Worm (Caenorhabditis elegans) whole organism, L3 larva: ENCODE measurements around the gene srab-25.

ENCODE experiments used
- R02D3.7 ChIP-seq: fragments of 150-350 bp; optimal IDR thresholded peaks from 2 replicates; lab custom pipeline; 2014; ENCODE audit warnings: missing biosample characterization, missing genetic modification characterization
- ZK546.5 ChIP-seq: sonication (generic microtip); optimal IDR thresholded peaks from 2 replicates; lab custom pipeline; 2017; ENCODE audit warnings: missing biosample characterization, missing genetic modification characterization
- aly-2 ChIP-seq: fragments of 150-350 bp; optimal IDR thresholded peaks from 2 replicates; lab custom pipeline; 2014; ENCODE audit warnings: missing biosample characterization, missing genetic modification characterization
- ceh-16 ChIP-seq: sonication (generic microtip); optimal IDR thresholded peaks from 2 replicates; lab custom pipeline; 2017; ENCODE audit warnings: missing biosample characterization, missing genetic modification characterization
- ceh-82 ChIP-seq: fragments of 150-350 bp; optimal IDR thresholded peaks from 2 replicates; lab custom pipeline; 2014; ENCODE audit warnings: missing biosample characterization, missing genetic modification characterization
- ceh-9 ChIP-seq: sonication (generic microtip); optimal IDR thresholded peaks from 2 replicates; lab custom pipeline; 2018; ENCODE audit warnings: missing biosample characterization, missing genetic modification characterization
- daf-12 ChIP-seq: fragments of 150-350 bp; optimal IDR thresholded peaks from 2 replicates; lab custom pipeline; 2014; ENCODE audit warnings: missing biosample characterization, missing genetic modification reagents, missing genetic modification characterization
- egl-5 ChIP-seq: fragments of 150-350 bp; optimal IDR thresholded peaks from 2 replicates; lab custom pipeline; 2017; ENCODE audit warnings: missing biosample characterization, missing genetic modification reagents, missing genetic modification characterization, inconsistent platforms
- elt-1 ChIP-seq: fragments of 150-350 bp; optimal IDR thresholded peaks from 2 replicates; lab custom pipeline; 2014; ENCODE audit warnings: missing biosample characterization, missing genetic modification characterization
- elt-2 ChIP-seq: sonication (generic microtip); optimal IDR thresholded peaks from 2 replicates; lab custom pipeline; 2016; ENCODE audit warnings: missing genetic modification reagents, mild to moderate bottlenecking, missing genetic modification characterization, missing compliant biosample characterization
- elt-3 ChIP-seq, 3 experiments: fragments of 150-350 bp in 1 of 3; sonication (generic microtip) in 2 of 3; optimal IDR thresholded peaks; 2 replicates in 2 of 3; 4 replicates in 1 of 3; lab custom pipeline; 2014 to 2017; ENCODE audit warnings: missing biosample characterization in 3 of 3, missing genetic modification characterization in 3 of 3
- eor-1 ChIP-seq, 2 experiments: fragments of 150-350 bp; optimal IDR thresholded peaks; 2 replicates each; lab custom pipeline; 2014 to 2018; ENCODE audit warnings: missing biosample characterization in 2 of 2, missing genetic modification characterization in 2 of 2
- fkh-10 ChIP-seq: sonication (generic microtip); optimal IDR thresholded peaks from 2 replicates; lab custom pipeline; 2017; ENCODE audit warnings: missing biosample characterization, missing genetic modification reagents, missing genetic modification characterization
- fkh-2 ChIP-seq: fragments of 150-350 bp; optimal IDR thresholded peaks from 2 replicates; lab custom pipeline; 2014; ENCODE audit warnings: missing biosample characterization, missing genetic modification reagents, missing genetic modification characterization
- fos-1 ChIP-seq: fragments of 150-350 bp; optimal IDR thresholded peaks from 2 replicates; lab custom pipeline; 2014; ENCODE audit warnings: missing biosample characterization, missing genetic modification characterization
- jun-1 ChIP-seq: fragments of 150-350 bp; optimal IDR thresholded peaks from 2 replicates; lab custom pipeline; 2014; ENCODE audit warnings: missing biosample characterization, missing genetic modification reagents, missing genetic modification characterization
- lin-15B ChIP-seq: fragments of 150-350 bp; optimal IDR thresholded peaks from 2 replicates; lab custom pipeline; 2014; ENCODE audit warnings: missing biosample characterization, missing genetic modification characterization
- lin-39 ChIP-seq: fragments of 150-350 bp; optimal IDR thresholded peaks from 2 replicates; lab custom pipeline; 2018; ENCODE audit warnings: missing biosample characterization, missing genetic modification reagents, missing genetic modification characterization
- lsy-12 ChIP-seq: sonication (generic microtip); optimal IDR thresholded peaks from 2 replicates; lab custom pipeline; 2016; ENCODE audit warnings: mild to moderate bottlenecking, missing genetic modification characterization, missing compliant biosample characterization
- mdl-1 ChIP-seq: fragments of 150-350 bp; optimal IDR thresholded peaks from 2 replicates; lab custom pipeline; 2014; ENCODE audit warnings: missing biosample characterization, missing genetic modification characterization
- mml-1 ChIP-seq: fragments of 150-350 bp; sonication (generic microtip); optimal IDR thresholded peaks from 3 replicates; lab custom pipeline; 2014; ENCODE audit warnings: missing biosample characterization, missing genetic modification characterization
- nfya-1 ChIP-seq: sonication (generic microtip); optimal IDR thresholded peaks from 2 replicates; lab custom pipeline; 2017; ENCODE audit warnings: missing genetic modification characterization, mild to moderate bottlenecking, missing compliant biosample characterization, antibody characterized with exemption, moderate library complexity; ENCODE audit not compliant: insufficient read depth
- nhr-11 ChIP-seq: fragments of 150-350 bp; optimal IDR thresholded peaks from 2 replicates; lab custom pipeline; 2014; ENCODE audit warnings: missing biosample characterization, missing genetic modification characterization
- nhr-23 ChIP-seq: fragments of 150-350 bp; optimal IDR thresholded peaks from 2 replicates; lab custom pipeline; 2014; ENCODE audit warnings: missing biosample characterization, missing genetic modification reagents, missing genetic modification characterization
- nhr-237 ChIP-seq: fragments of 150-350 bp; optimal IDR thresholded peaks from 2 replicates; lab custom pipeline; 2014; ENCODE audit warnings: missing biosample characterization, missing genetic modification characterization
- nhr-25 ChIP-seq: sonication (generic microtip); optimal IDR thresholded peaks from 2 replicates; lab custom pipeline; 2017; ENCODE audit warnings: missing biosample characterization, missing genetic modification characterization
- nhr-43 ChIP-seq: sonication (generic microtip); optimal IDR thresholded peaks from 2 replicates; lab custom pipeline; 2016; ENCODE audit warnings: mild to moderate bottlenecking, missing genetic modification characterization, missing compliant biosample characterization; ENCODE audit not compliant: poor library complexity, severe bottlenecking
- nhr-67 ChIP-seq: fragments of 150-350 bp; optimal IDR thresholded peaks from 2 replicates; lab custom pipeline; 2014; ENCODE audit warnings: missing biosample characterization, missing genetic modification characterization
- nhr-76 ChIP-seq: fragments of 150-350 bp; sonication (generic microtip); optimal IDR thresholded peaks from 5 replicates; lab custom pipeline; 2014; ENCODE audit warnings: missing biosample characterization, missing genetic modification characterization
- pha-4 ChIP-seq: fragments of 150-350 bp; optimal IDR thresholded peaks from 2 replicates; lab custom pipeline; 2014; ENCODE audit warnings: missing biosample characterization, missing genetic modification reagents, missing genetic modification characterization
- sea-2 ChIP-seq: fragments of 150-350 bp; sonication (generic microtip); optimal IDR thresholded peaks from 4 replicates; lab custom pipeline; 2014; ENCODE audit warnings: missing biosample characterization, missing genetic modification reagents, missing genetic modification characterization
- skn-1 ChIP-seq: fragments of 150-350 bp; optimal IDR thresholded peaks from 2 replicates; lab custom pipeline; 2014; ENCODE audit warnings: missing biosample characterization, missing genetic modification characterization
- snpc-4 ChIP-seq: fragments of 150-350 bp; optimal IDR thresholded peaks from 2 replicates; lab custom pipeline; 2014; ENCODE audit warnings: missing biosample characterization, missing genetic modification characterization
- tbx-2 ChIP-seq: sonication (generic microtip); optimal IDR thresholded peaks from 2 replicates; lab custom pipeline; 2016; ENCODE audit warnings: mild to moderate bottlenecking, missing genetic modification characterization, missing compliant biosample characterization
- zag-1 ChIP-seq: fragments of 150-350 bp; optimal IDR thresholded peaks from 2 replicates; lab custom pipeline; 2014; ENCODE audit warnings: missing biosample characterization, missing genetic modification characterization
- ztf-11 ChIP-seq: fragments of 150-350 bp; optimal IDR thresholded peaks from 2 replicates; lab custom pipeline; 2014; ENCODE audit warnings: missing biosample characterization, missing genetic modification characterization
- ztf-4 ChIP-seq: fragments of 150-350 bp; optimal IDR thresholded peaks from 2 replicates; lab custom pipeline; 2014; ENCODE audit warnings: missing biosample characterization, missing genetic modification characterization

Gene srab-25

DNA sequence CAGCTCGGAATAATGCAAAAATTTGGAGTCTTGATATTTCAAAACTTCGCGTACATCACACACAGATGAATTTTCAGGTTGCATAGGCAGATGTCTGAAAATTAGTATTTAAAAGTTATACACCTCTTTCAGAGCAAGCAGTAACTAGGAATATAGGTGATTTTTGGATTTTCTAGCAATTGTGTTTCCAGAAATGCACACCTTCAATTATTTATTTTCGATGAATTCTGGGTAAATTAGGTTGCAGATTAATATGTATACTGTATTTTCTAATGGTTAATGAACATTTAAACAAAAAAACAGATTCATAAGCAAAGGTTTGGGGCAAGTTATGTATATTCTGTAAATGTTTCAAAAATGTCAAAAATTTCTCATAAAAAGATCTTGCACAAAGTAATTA lies at the start of gene srab-25:
Gene srab-25, minus strand, starts transcription at position 101 of the 400 bp plus-strand sequence.
- no peak for TF ChIP-seq eor-1 (tag; optimal IDR thresholded peaks at IDR 0.05; lab: Kevin White, UChicago)
- TF ChIP-seq mdl-1 (tag; lab: Kevin White, UChicago), result no peak
- no peak for TF ChIP-seq egl-5 (tag; lab: Kevin White, UChicago)
- TF ChIP-seq ZK546.5, result no peak
- TF ChIP-seq ceh-9, result no peak

DNA sequence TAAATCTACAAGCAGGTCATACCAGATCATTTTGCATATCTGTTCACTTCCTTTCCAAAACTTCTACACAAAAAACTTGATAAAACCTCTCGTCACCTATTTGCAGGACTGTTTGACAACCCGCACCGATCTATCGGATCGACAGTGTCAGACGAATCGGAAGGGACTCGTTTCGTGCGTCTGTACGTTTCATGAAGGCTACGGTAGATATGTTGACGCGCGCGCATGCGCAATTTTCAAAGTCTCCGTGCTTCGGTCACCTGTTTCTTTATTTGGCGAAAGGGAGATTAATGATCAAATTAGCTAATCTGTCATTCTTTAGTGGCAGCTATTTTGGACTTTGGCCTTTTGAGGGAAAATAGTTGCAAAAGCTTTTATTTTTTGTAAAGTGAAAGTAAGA lies 48.5 kb upstream of the srab-25 start:
- no peak for TF ChIP-seq mml-1 (tag; lab: Kevin White, UChicago)
- no peak for TF ChIP-seq skn-1 (tag; lab: Kevin White, UChicago)
- TF ChIP-seq pha-4 (tag; lab: Kevin White, UChicago), result no peak
- TF ChIP-seq nhr-67 (tag; lab: Kevin White, UChicago), result no peak
- no peak for TF ChIP-seq ceh-16 (tag; lab: Kevin White, UChicago)
- TF ChIP-seq zag-1 (tag; lab: Kevin White, UChicago), result no peak
- peak; percentile 8 for TF ChIP-seq tbx-2 (tag; lab: Kevin White, UChicago)
- TF ChIP-seq nhr-23 (tag; lab: Kevin White, UChicago), result peak; percentile 28
- peak; percentile 92 for TF ChIP-seq nhr-43 (tag; lab: Kevin White, UChicago)
- no peak for TF ChIP-seq nhr-237 (tag; lab: Kevin White, UChicago)
- TF ChIP-seq elt-1 (tag; lab: Kevin White, UChicago), result peak; percentile 11
- peak; percentile 24 for TF ChIP-seq nfya-1
- peak; percentile 93 for TF ChIP-seq nhr-25
- TF ChIP-seq ztf-11 (tag; lab: Kevin White, UChicago), result no peak
- no peak for TF ChIP-seq snpc-4 (tag; lab: Kevin White, UChicago)
- TF ChIP-seq lsy-12 (tag; lab: Kevin White, UChicago), result no peak
- no peak for TF ChIP-seq aly-2 (tag; lab: Kevin White, UChicago)
- TF ChIP-seq elt-3 (tag; optimal IDR thresholded peaks at IDR 0.05; lab: Kevin White, UChicago), result peak in 1 of 3 experiments; percentile 16
- no peak for TF ChIP-seq eor-1 (tag; optimal IDR thresholded peaks at IDR 0.05; lab: Kevin White, UChicago)
- TF ChIP-seq fkh-2 (tag; lab: Kevin White, UChicago), result no peak
- no peak for TF ChIP-seq R02D3.7 (tag; lab: Kevin White, UChicago)

DNA sequence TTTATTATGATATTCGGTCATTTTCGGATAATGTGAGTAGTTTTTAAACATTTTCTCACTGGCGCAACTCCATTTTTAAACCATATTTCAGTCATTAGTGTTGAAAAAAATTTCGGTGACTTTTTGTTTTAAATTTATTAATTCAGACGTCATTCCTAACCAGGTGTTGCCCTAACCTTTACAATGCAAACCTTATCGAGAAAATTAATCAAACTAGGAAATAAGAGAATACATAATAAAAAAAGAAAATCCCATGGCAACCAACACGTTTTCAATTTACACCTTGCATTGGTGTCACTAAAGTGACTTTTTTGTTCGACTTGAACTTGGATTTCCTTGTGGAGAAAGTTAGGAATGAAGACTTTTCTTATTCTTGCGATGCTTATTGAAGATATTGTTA lies 47.2 kb upstream of the srab-25 start, which contains the start of gene F36H9.2:
Gene F36H9.2, plus strand, starts transcription at position 301 of the 400 bp plus-strand sequence.
- TF ChIP-seq nhr-43 (tag; lab: Kevin White, UChicago) (no peak), nhr-67 (tag; lab: Kevin White, UChicago) (no peak), ztf-11 (tag; lab: Kevin White, UChicago) (no peak), jun-1 (no peak), ceh-9 (no peak), tbx-2 (tag; lab: Kevin White, UChicago) (no peak), nhr-11 (tag; lab: Kevin White, UChicago) (no peak), nhr-76 (no peak), nhr-237 (tag; lab: Kevin White, UChicago) (no peak), lin-15B (no peak), pha-4 (tag; lab: Kevin White, UChicago) (no peak), aly-2 (tag; lab: Kevin White, UChicago) (no peak), elt-3 (tag; optimal IDR thresholded peaks at IDR 0.05; lab: Kevin White, UChicago) (no peak)

DNA sequence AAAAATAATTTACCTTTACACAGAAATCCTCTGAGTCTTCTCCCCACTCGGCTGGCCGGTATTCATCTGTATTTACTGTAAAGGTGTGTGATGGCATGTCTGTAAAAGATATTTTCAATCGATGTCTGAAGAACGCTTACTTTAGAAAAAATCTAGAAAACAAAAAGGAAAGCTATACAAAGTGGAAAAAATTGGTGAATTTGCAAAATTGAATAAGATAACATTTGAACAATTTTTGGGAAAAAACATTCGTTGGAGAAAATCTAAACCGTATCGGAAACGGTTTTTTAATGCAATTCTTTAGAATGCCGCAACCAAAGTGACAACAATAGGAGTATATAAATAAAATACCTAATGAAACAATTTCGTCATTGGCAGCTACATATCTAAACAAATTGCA lies 40.9 kb upstream of the srab-25 start, which contains the start of gene F36H9.5:
Gene F36H9.5, minus strand, starts transcription at position 101 of the 400 bp plus-strand sequence.
- TF ChIP-seq nhr-237 (tag; lab: Kevin White, UChicago) (no peak), mdl-1 (tag; lab: Kevin White, UChicago) (no peak), ceh-82 (no peak), zag-1 (tag; lab: Kevin White, UChicago) (no peak), snpc-4 (tag; lab: Kevin White, UChicago) (no peak), ztf-4 (tag; lab: Kevin White, UChicago) (no peak), fos-1 (tag; lab: Kevin White, UChicago) (no peak), eor-1 (tag; optimal IDR thresholded peaks at IDR 0.05; lab: Kevin White, UChicago) (no peak), mml-1 (tag; lab: Kevin White, UChicago) (no peak), nhr-43 (tag; lab: Kevin White, UChicago) (no peak), nhr-76 (no peak), lin-39 (tag; lab: Kevin White, UChicago) (no peak), sea-2 (GFP tag; lab: Kevin White, UChicago) (no peak), nhr-67 (tag; lab: Kevin White, UChicago) (no peak), nfya-1 (no peak), aly-2 (tag; lab: Kevin White, UChicago) (no peak), daf-12 (tag; lab: Kevin White, UChicago) (no peak), elt-2 (no peak), fkh-10 (GFP tag; lab: Kevin White, UChicago) (no peak), tbx-2 (tag; lab: Kevin White, UChicago) (no peak)
